Fruit fly (Drosophila melanogaster) whole organism, embryonic: ENCODE measurements around the gene fz.

ENCODE experiments used
- B-H2 ChIP-seq: fragments of 200-800 bp; sonication (Bioruptor generic); optimal IDR thresholded peaks from 2 replicates; lab custom pipeline; 2018; ENCODE audit warnings: missing biosample characterization, mild to moderate bottlenecking, missing genetic modification characterization
- BEAF-32 ChIP-seq: fragments of 200-800 bp; sonication (Bioruptor generic); optimal IDR thresholded peaks from 3 replicates; lab custom pipeline; 2017; ENCODE audit warnings: missing biosample characterization, missing genetic modification characterization, mild to moderate bottlenecking, moderate library complexity, missing genetic modification reagents
- CG10147 ChIP-seq: fragments of 200-800 bp; sonication (Bioruptor generic); optimal IDR thresholded peaks from 2 replicates; lab custom pipeline; 2019; ENCODE audit warnings: missing biosample characterization, mild to moderate bottlenecking, missing genetic modification characterization, moderate library complexity
- CG10267 ChIP-seq: fragments of 200-800 bp; sonication (Bioruptor generic); optimal IDR thresholded peaks from 2 replicates; lab custom pipeline; 2018; ENCODE audit warnings: missing biosample characterization, mild to moderate bottlenecking, missing genetic modification characterization, moderate library complexity
- CG11093 ChIP-seq: fragments of 200-800 bp; sonication (Bioruptor generic); IDR thresholded peaks from 3 replicates; pipeline ENCODE4 v1.3.6; 2022; ENCODE audit warnings: missing biosample characterization, missing genetic modification characterization
- CG11247 ChIP-seq: fragments of 200-800 bp; sonication (Bioruptor generic); IDR thresholded peaks from 2 replicates; pipeline ENCODE4 v1.3.6; 2022; ENCODE audit warnings: missing biosample characterization, missing genetic modification characterization
- CG11398 ChIP-seq: fragments of 200-800 bp; sonication (Bioruptor generic); optimal IDR thresholded peaks from 2 replicates; lab custom pipeline; 2016; ENCODE audit warnings: missing biosample characterization, missing genetic modification characterization
- CG11723 ChIP-seq: fragments of 200-800 bp; sonication (Bioruptor generic); optimal IDR thresholded peaks from 2 replicates; lab custom pipeline; 2017; ENCODE audit warnings: missing biosample characterization, mild to moderate bottlenecking, missing genetic modification characterization
- CG12155 ChIP-seq: fragments of 200-800 bp; sonication (Bioruptor generic); optimal IDR thresholded peaks from 3 replicates; lab custom pipeline; 2016; ENCODE audit warnings: missing biosample characterization, missing genetic modification characterization
- CG12659 ChIP-seq: fragments of 200-800 bp; sonication (Bioruptor generic); optimal IDR thresholded peaks from 3 replicates; lab custom pipeline; 2017; ENCODE audit warnings: mild to moderate bottlenecking, missing biosample characterization, missing genetic modification reagents, missing genetic modification characterization
- CG13123 ChIP-seq: fragments of 200-800 bp; sonication (Bioruptor generic); optimal IDR thresholded peaks from 2 replicates; lab custom pipeline; 2016; ENCODE audit warnings: missing biosample characterization, missing genetic modification characterization
- CG14014 ChIP-seq: fragments of 200-800 bp; sonication (Bioruptor generic); IDR thresholded peaks from 2 replicates; pipeline ENCODE4 v1.3.6; 2022; ENCODE audit warnings: missing biosample characterization, missing genetic modification characterization
- CG16779 ChIP-seq: fragments of 200-800 bp; sonication (Bioruptor generic); IDR thresholded peaks from 2 replicates; pipeline ENCODE4 v1.3.6; 2022; ENCODE audit warnings: missing biosample characterization, missing genetic modification characterization
- CG3065 ChIP-seq: fragments of 200-800 bp; sonication (Bioruptor generic); optimal IDR thresholded peaks from 2 replicates; lab custom pipeline; 2016; ENCODE audit warnings: missing biosample characterization, missing genetic modification characterization
- CG31224 ChIP-seq: fragments of 200-800 bp; sonication (Bioruptor generic); IDR thresholded peaks from 2 replicates; pipeline ENCODE4 v1.3.6; 2022; ENCODE audit warnings: missing biosample characterization, missing genetic modification characterization
- CG5953 ChIP-seq: fragments of 200-800 bp; sonication (Bioruptor generic); IDR thresholded peaks from 2 replicates; pipeline ENCODE4 v1.3.6; 2022; ENCODE audit warnings: missing biosample characterization, missing genetic modification characterization
- CG8089 ChIP-seq: fragments of 200-800 bp; sonication (Bioruptor generic); optimal IDR thresholded peaks from 3 replicates; lab custom pipeline; 2016; ENCODE audit warnings: missing biosample characterization, missing genetic modification characterization
- CrebB ChIP-seq: fragments of 200-800 bp; sonication (Bioruptor generic); optimal IDR thresholded peaks from 3 replicates; lab custom pipeline; 2018; ENCODE audit warnings: missing biosample characterization, mild to moderate bottlenecking, missing genetic modification characterization
- Dbx ChIP-seq: fragments of 200-800 bp; sonication (Bioruptor generic); IDR thresholded peaks from 3 replicates; pipeline ENCODE4 v1.3.6; 2022; ENCODE audit warnings: missing biosample characterization, missing genetic modification characterization
- Dip2 ChIP-seq: fragments of 200-800 bp; sonication (Bioruptor generic); IDR thresholded peaks from 2 replicates; pipeline ENCODE4 v1.3.6; 2022; ENCODE audit warnings: missing biosample characterization, missing genetic modification characterization
- Dref ChIP-seq: fragments of 200-800 bp; sonication (Bioruptor generic); IDR thresholded peaks from 2 replicates; pipeline ENCODE4 v1.3.6; 2022; ENCODE audit warnings: missing biosample characterization, missing genetic modification characterization
- Fer1 ChIP-seq: fragments of 200-800 bp; sonication (Bioruptor generic); optimal IDR thresholded peaks from 2 replicates; lab custom pipeline; 2017; ENCODE audit warnings: missing biosample characterization, mild to moderate bottlenecking, missing genetic modification characterization
- GATAe ChIP-seq: fragments of 200-800 bp; sonication (Bioruptor generic); conservative IDR thresholded peaks from 2 replicates; pipeline ENCODE4 v1.3.6; 2022; ENCODE audit warnings: missing biosample characterization, missing genetic modification characterization
- H15 ChIP-seq: fragments of 200-800 bp; sonication (Bioruptor generic); IDR thresholded peaks from 3 replicates; pipeline ENCODE4 v1.3.6; 2022; ENCODE audit warnings: missing biosample characterization, missing genetic modification characterization
- Hmx ChIP-seq: fragments of 200-800 bp; sonication (Bioruptor generic); optimal IDR thresholded peaks from 2 replicates; lab custom pipeline; 2016; ENCODE audit warnings: missing biosample characterization, missing genetic modification characterization
- MESR4 ChIP-seq: fragments of 200-800 bp; sonication (Bioruptor generic); optimal IDR thresholded peaks from 2 replicates; lab custom pipeline; 2018; ENCODE audit warnings: missing biosample characterization, mild to moderate bottlenecking, missing genetic modification characterization, moderate library complexity
- Nf-YC ChIP-seq: fragments of 200-800 bp; optimal IDR thresholded peaks from 3 replicates; lab custom pipeline; 2019; ENCODE audit warnings: missing biosample characterization, mild to moderate bottlenecking, missing genetic modification characterization, moderate library complexity
- Oaz ChIP-seq: fragments of 200-800 bp; sonication (Bioruptor generic); IDR thresholded peaks from 2 replicates; pipeline ENCODE4 v1.3.6; 2022; ENCODE audit warnings: missing biosample characterization, missing genetic modification characterization
- Oli ChIP-seq: fragments of 200-800 bp; sonication (Bioruptor generic); optimal IDR thresholded peaks from 2 replicates; lab custom pipeline; 2018; ENCODE audit warnings: missing biosample characterization, mild to moderate bottlenecking, missing genetic modification characterization, moderate library complexity
- Sry-β ChIP-seq: fragments of 200-800 bp; sonication (Bioruptor generic); optimal IDR thresholded peaks from 2 replicates; lab custom pipeline; 2018; ENCODE audit warnings: missing biosample characterization, mild to moderate bottlenecking, missing genetic modification characterization, moderate library complexity
- Xbp1 ChIP-seq: fragments of 200-800 bp; sonication (Bioruptor generic); optimal IDR thresholded peaks from 3 replicates; lab custom pipeline; 2016; ENCODE audit warnings: missing biosample characterization, mild to moderate bottlenecking, missing genetic modification characterization
- aop ChIP-seq: fragments of 200-800 bp; sonication (Bioruptor generic); IDR thresholded peaks from 2 replicates; pipeline ENCODE4 v1.3.6; 2022; ENCODE audit warnings: missing biosample characterization, missing genetic modification characterization
- ci ChIP-seq: fragments of 200-800 bp; sonication (Bioruptor generic); IDR thresholded peaks from 3 replicates; pipeline ENCODE4 v1.3.6; 2022; ENCODE audit warnings: missing biosample characterization, missing genetic modification characterization
- disco-r ChIP-seq: fragments of 200-800 bp; sonication (Bioruptor generic); optimal IDR thresholded peaks from 2 replicates; lab custom pipeline; 2016; ENCODE audit warnings: missing biosample characterization, missing genetic modification characterization
- ftz-f1 ChIP-seq: fragments of 200-800 bp; sonication (Bioruptor generic); optimal IDR thresholded peaks from 2 replicates; lab custom pipeline; 2016; ENCODE audit warnings: missing biosample characterization, missing genetic modification characterization
- gsb ChIP-seq: fragments of 200-800 bp; sonication (Bioruptor generic); IDR thresholded peaks from 2 replicates; pipeline ENCODE4 v1.3.6; 2022; ENCODE audit warnings: missing biosample characterization, missing genetic modification characterization
- hb ChIP-seq: fragments of 200-800 bp; sonication (Bioruptor generic); IDR thresholded peaks from 3 replicates; pipeline ENCODE4 v1.3.6; 2022; ENCODE audit warnings: missing biosample characterization, missing genetic modification characterization; ENCODE audit not compliant: partially characterized antibody
- kni ChIP-seq: fragments of 200-800 bp; sonication (Bioruptor generic); optimal IDR thresholded peaks from 3 replicates; lab custom pipeline; 2017; ENCODE audit warnings: mild to moderate bottlenecking, missing biosample characterization, missing genetic modification reagents, missing genetic modification characterization
- nerfin-2 ChIP-seq: fragments of 200-800 bp; sonication (Bioruptor generic); IDR thresholded peaks from 2 replicates; pipeline ENCODE4 v1.3.6; 2022; ENCODE audit warnings: missing biosample characterization, missing genetic modification characterization; ENCODE audit not compliant: partially characterized antibody
- nom ChIP-seq: fragments of 200-800 bp; sonication (Bioruptor generic); optimal IDR thresholded peaks from 2 replicates; lab custom pipeline; 2017; ENCODE audit warnings: missing biosample characterization, missing genetic modification characterization, mild to moderate bottlenecking, moderate library complexity, missing genetic modification reagents
- peb ChIP-seq: fragments of 200-800 bp; sonication (Bioruptor generic); IDR thresholded peaks from 2 replicates; pipeline ENCODE4 v1.3.6; 2022; ENCODE audit warnings: missing biosample characterization, missing genetic modification characterization
- prd ChIP-seq, 3 experiments: fragments of >200 bp in 2 of 3; fragments of 200-800 bp in 1 of 3; sonication (Bioruptor generic) in 1 of 3; optimal IDR thresholded peaks in 2 of 3; IDR thresholded peaks in 1 of 3; 2 replicates in 2 of 3; 3 replicates in 1 of 3; pipeline versions ENCODE4 v1.3.6 to Lab custom; 2017 to 2022; ENCODE audit warnings: missing biosample characterization in 1 of 3, missing genetic modification characterization in 1 of 3
- pros ChIP-seq: fragments of 200-800 bp; sonication (Bioruptor generic); optimal IDR thresholded peaks from 3 replicates; lab custom pipeline; 2019; ENCODE audit warnings: missing biosample characterization, mild to moderate bottlenecking, missing genetic modification characterization, moderate library complexity
- pum ChIP-seq: fragments of 200-800 bp; sonication (Bioruptor generic); optimal IDR thresholded peaks from 2 replicates; lab custom pipeline; 2016; ENCODE audit warnings: missing biosample characterization, missing genetic modification characterization
- sc ChIP-seq, 3 experiments: fragments of >200 bp in 2 of 3; fragments of 200-800 bp in 1 of 3; sonication (Bioruptor generic) in 1 of 3; optimal IDR thresholded peaks; 2 replicates in 2 of 3; 3 replicates in 1 of 3; lab custom pipeline; 2017; ENCODE audit warnings: mild to moderate bottlenecking in 1 of 3, missing biosample characterization in 1 of 3, missing genetic modification characterization in 1 of 3, missing genetic modification reagents in 1 of 3
- sens-2 ChIP-seq: fragments of 200-800 bp; sonication (Bioruptor generic); IDR thresholded peaks from 2 replicates; pipeline ENCODE4 v1.3.6; 2022; ENCODE audit warnings: missing biosample characterization, missing genetic modification characterization
- shn ChIP-seq: fragments of 200-800 bp; sonication (Bioruptor generic); optimal IDR thresholded peaks from 3 replicates; lab custom pipeline; 2016; ENCODE audit warnings: missing biosample characterization, missing genetic modification characterization
- stc ChIP-seq: fragments of 200-800 bp; sonication (Bioruptor generic); IDR thresholded peaks from 2 replicates; pipeline ENCODE4 v1.3.6; 2022; ENCODE audit warnings: missing biosample characterization, missing genetic modification characterization
- sug ChIP-seq: fragments of 200-800 bp; optimal IDR thresholded peaks from 2 replicates; lab custom pipeline; 2019; ENCODE audit warnings: missing biosample characterization, mild to moderate bottlenecking, missing genetic modification characterization, moderate library complexity
- tgo ChIP-seq: fragments of 200-800 bp; sonication (Bioruptor generic); IDR thresholded peaks from 3 replicates; pipeline ENCODE4 v1.3.6; 2022; ENCODE audit warnings: missing biosample characterization, missing genetic modification characterization

The fz gene

dm6 chr3L:14303848-14304247 lies 29.7 kb downstream of the fz start (continued):
- TF ChIP-seq CG11247 (GFP tag; lab: Robert Waterston, UW), result peak; percentile 89
- peak; percentile 43 for TF ChIP-seq sug (tag; lab: Kevin White, UChicago)
- TF ChIP-seq stc (GFP tag; lab: Robert Waterston, UW), result peak; percentile 89
- peak; percentile 89 for TF ChIP-seq CG11723 (GFP tag; lab: Kevin White, UChicago)
- TF ChIP-seq peb (GFP tag; lab: Robert Waterston, UW), result peak; percentile 96
- peak; percentile 28 for TF ChIP-seq Hmx (GFP tag; lab: Kevin White, UChicago)
- TF ChIP-seq Oaz, result peak; percentile 77
- TF ChIP-seq BEAF-32 (GFP tag; lab: Kevin White, UChicago), result no peak
- no peak for TF ChIP-seq hb
- peak; percentile 93 for TF ChIP-seq CG10267 (tag; lab: Kevin White, UChicago)
- peak; percentile 94 for TF ChIP-seq Xbp1 (GFP tag; lab: Kevin White, UChicago)
- TF ChIP-seq ci (GFP tag; lab: Robert Waterston, UW), result peak; percentile 98
- TF ChIP-seq nerfin-2 (GFP tag; lab: Robert Waterston, UW), result no peak
- TF ChIP-seq CG31224, result peak; percentile 64
- peak; percentile 84 for TF ChIP-seq CG12659 (GFP tag; lab: Kevin White, UChicago)
- peak; percentile 90 for TF ChIP-seq shn (GFP tag; lab: Kevin White, UChicago)
- TF ChIP-seq kni, result peak; percentile 91
- peak; percentile 87 for TF ChIP-seq aop (GFP tag; lab: Robert Waterston, UW)
- TF ChIP-seq pum, result peak; percentile 97
- peak; percentile 96 for TF ChIP-seq H15 (GFP tag; lab: Robert Waterston, UW)
- TF ChIP-seq disco-r, result peak; percentile 90
- TF ChIP-seq CG14014 (GFP tag; lab: Robert Waterston, UW), result peak; percentile 85
- no peak for TF ChIP-seq GATAe (GFP tag; lab: Robert Waterston, UW)
- TF ChIP-seq Fer1, result peak; percentile 83
- TF ChIP-seq Sry-β, result peak; percentile 74
- TF ChIP-seq CG8089 (GFP tag; lab: Kevin White, UChicago), result peak; percentile 97
- TF ChIP-seq CG16779 (GFP tag; lab: Robert Waterston, UW), result peak; percentile 73
- no peak for TF ChIP-seq Dref (GFP tag; lab: Robert Waterston, UW)
- TF ChIP-seq ftz-f1 (GFP tag; lab: Kevin White, UChicago), result peak; percentile 4
- peak; percentile 93 for TF ChIP-seq Oli (tag; lab: Kevin White, UChicago)
- peak; percentile 19 for TF ChIP-seq B-H2 (GFP tag; lab: Kevin White, UChicago)
- peak; percentile 97 for TF ChIP-seq sens-2 (GFP tag; lab: Robert Waterston, UW)
- TF ChIP-seq CG11093 (GFP tag; lab: Robert Waterston, UW), result peak; percentile 93
- TF ChIP-seq prd (optimal IDR thresholded peaks at IDR 0.05; lab: Kevin White, UChicago), result no peak
- TF ChIP-seq prd (GFP tag; IDR thresholded peaks at IDR 0.05; lab: Robert Waterston, UW), result peak; percentile 97
- TF ChIP-seq gsb, result peak; percentile 70
- TF ChIP-seq pros, result peak; percentile 97
- TF ChIP-seq Nf-YC, result peak; percentile 51
- peak; percentile 81 for TF ChIP-seq nom (GFP tag; lab: Kevin White, UChicago)
- peak; percentile 94 for TF ChIP-seq CG11398 (GFP tag; lab: Kevin White, UChicago)
- peak; percentile 79 for TF ChIP-seq CG10147 (GFP tag; lab: Kevin White, UChicago)
- no peak for TF ChIP-seq Dip2 (GFP tag; lab: Robert Waterston, UW)
- TF ChIP-seq CrebB, result peak; percentile 93
- peak; percentile 71; the same call in 2 of the 3 replicates for TF ChIP-seq Dbx
- TF ChIP-seq sc (optimal IDR thresholded peaks at IDR 0.05; lab: Kevin White, UChicago), result no peak
- peak; percentile 96 for TF ChIP-seq sc (GFP tag; optimal IDR thresholded peaks at IDR 0.05; lab: Kevin White, UChicago)
- TF ChIP-seq MESR4 (GFP tag; lab: Kevin White, UChicago), result peak; percentile 66
- peak; percentile 88 for TF ChIP-seq CG12155 (GFP tag; lab: Kevin White, UChicago)
- peak; percentile 91 for TF ChIP-seq CG13123 (GFP tag; lab: Kevin White, UChicago)
- TF ChIP-seq CG5953 (GFP tag; lab: Robert Waterston, UW), result peak; percentile 88
- peak; percentile 89 for TF ChIP-seq tgo (GFP tag; lab: Robert Waterston, UW)
- peak; percentile 92 for TF ChIP-seq CG3065
